Worm (Caenorhabditis elegans) whole organism, young adult: Measurements from ENCODE around the gene F19F10.1.

Experiments used
- B0019.2 ChIP-seq: fragments of 200-800 bp; sonication (Bioruptor generic); conservative IDR thresholded peaks from 2 replicates; pipeline ENCODE4 v1.3.6; 2022; ENCODE audit warnings: missing genetic modification reagents, missing genetic modification characterization, missing compliant biosample characterization
- F55B11.4 ChIP-seq: sonication (generic microtip); optimal IDR thresholded peaks from 2 replicates; lab custom pipeline; 2016; ENCODE audit warnings: missing compliant biosample characterization, missing genetic modification characterization, borderline replicate concordance; ENCODE audit not compliant: insufficient read depth
- F57A8.1 ChIP-seq: fragments of 200-800 bp; sonication (Bioruptor generic); optimal IDR thresholded peaks from 2 replicates; lab custom pipeline; 2018; ENCODE audit warnings: mild to moderate bottlenecking, missing genetic modification characterization, moderate library complexity, missing compliant biosample characterization
- F57C9.4 ChIP-seq: sonication (generic microtip); optimal IDR thresholded peaks from 2 replicates; lab custom pipeline; 2017; ENCODE audit warnings: mild to moderate bottlenecking, missing genetic modification characterization, missing compliant biosample characterization
- K12H6.12 ChIP-seq: fragments of 200-800 bp; sonication (Bioruptor generic); optimal IDR thresholded peaks from 2 replicates; lab custom pipeline; 2018; ENCODE audit warnings: mild to moderate bottlenecking, missing genetic modification characterization, missing compliant biosample characterization
- Y67H2A.10 ChIP-seq: fragments of 200-800 bp; sonication (Bioruptor generic); conservative IDR thresholded peaks from 2 replicates; pipeline ENCODE4 v1.3.6; 2022; ENCODE audit warnings: missing genetic modification reagents, missing genetic modification characterization, missing compliant biosample characterization
- Y95B8A.8 ChIP-seq: fragments of 200-800 bp; sonication (Bioruptor generic); IDR thresholded peaks from 2 replicates; pipeline ENCODE4 v1.3.6; 2022; ENCODE audit warnings: missing genetic modification reagents, missing genetic modification characterization, missing compliant biosample characterization
- akir-1 ChIP-seq: fragments of 200-800 bp; sonication (Bioruptor generic); optimal IDR thresholded peaks from 2 replicates; lab custom pipeline; 2018; ENCODE audit warnings: mild to moderate bottlenecking, missing genetic modification characterization, moderate library complexity, missing compliant biosample characterization
- attf-3 ChIP-seq: fragments of 200-800 bp; sonication (Bioruptor generic); conservative IDR thresholded peaks from 2 replicates; pipeline ENCODE4 v1.3.6; 2022; ENCODE audit warnings: missing genetic modification reagents, missing genetic modification characterization, missing compliant biosample characterization
- attf-5 ChIP-seq: fragments of 200-800 bp; sonication (Bioruptor generic); optimal IDR thresholded peaks from 2 replicates; lab custom pipeline; 2018; ENCODE audit warnings: mild to moderate bottlenecking, missing genetic modification characterization, missing compliant biosample characterization
- ccch-3 ChIP-seq: fragments of 200-800 bp; sonication (Bioruptor generic); optimal IDR thresholded peaks from 2 replicates; lab custom pipeline; 2018; ENCODE audit warnings: mild to moderate bottlenecking, missing genetic modification characterization, missing compliant biosample characterization
- ceh-40 ChIP-seq: fragments of 200-800 bp; sonication (Bioruptor generic); IDR thresholded peaks from 2 replicates; pipeline ENCODE4 v1.3.6; 2022; ENCODE audit warnings: missing genetic modification characterization, missing compliant biosample characterization
- ceh-58 ChIP-seq: fragments of 200-800 bp; sonication (Bioruptor generic); IDR thresholded peaks from 2 replicates; pipeline ENCODE4 v1.3.6; 2022; ENCODE audit warnings: missing genetic modification characterization, missing compliant biosample characterization
- efl-1 ChIP-seq: fragments of 150-350 bp; optimal IDR thresholded peaks from 2 replicates; lab custom pipeline; 2014; ENCODE audit warnings: missing biosample characterization, missing genetic modification reagents, missing genetic modification characterization
- ekl-4 ChIP-seq: fragments of 200-800 bp; sonication (Bioruptor generic); IDR thresholded peaks from 2 replicates; pipeline ENCODE4 v1.3.6; 2022; ENCODE audit warnings: missing genetic modification reagents, missing genetic modification characterization, missing compliant biosample characterization
- ets-4 ChIP-seq: fragments of 200-800 bp; sonication (Bioruptor generic); optimal IDR thresholded peaks from 2 replicates; lab custom pipeline; 2018; ENCODE audit warnings: mild to moderate bottlenecking, missing genetic modification characterization, missing compliant biosample characterization
- fkh-3 ChIP-seq: sonication (generic microtip); optimal IDR thresholded peaks from 2 replicates; lab custom pipeline; 2016; ENCODE audit warnings: mild to moderate bottlenecking, missing genetic modification characterization, missing compliant biosample characterization
- gei-17 ChIP-seq: fragments of 200-800 bp; sonication (Bioruptor generic); optimal IDR thresholded peaks from 2 replicates; lab custom pipeline; 2018; ENCODE audit warnings: mild to moderate bottlenecking, missing genetic modification characterization, missing compliant biosample characterization
- hmg-20 ChIP-seq: fragments of 200-800 bp; sonication (Bioruptor generic); IDR thresholded peaks from 2 replicates; pipeline ENCODE4 v1.3.6; 2022; ENCODE audit warnings: missing genetic modification reagents, missing genetic modification characterization, missing compliant biosample characterization
- let-526 ChIP-seq: fragments of 200-800 bp; sonication (Bioruptor generic); IDR thresholded peaks from 2 replicates; pipeline ENCODE4 v1.3.6; 2022; ENCODE audit warnings: missing genetic modification reagents, missing genetic modification characterization, missing compliant biosample characterization
- lir-1 ChIP-seq: fragments of 200-800 bp; sonication (Bioruptor generic); conservative IDR thresholded peaks from 2 replicates; pipeline ENCODE4 v1.3.6; 2022; ENCODE audit warnings: missing genetic modification reagents, missing genetic modification characterization, missing compliant biosample characterization
- lsl-1 ChIP-seq: fragments of 200-800 bp; sonication (Bioruptor generic); optimal IDR thresholded peaks from 2 replicates; lab custom pipeline; 2018; ENCODE audit warnings: mild to moderate bottlenecking, missing genetic modification characterization, moderate library complexity, missing compliant biosample characterization
- madf-6 ChIP-seq: fragments of 200-800 bp; sonication (Bioruptor generic); IDR thresholded peaks from 2 replicates; pipeline ENCODE4 v1.3.6; 2022; ENCODE audit warnings: missing genetic modification reagents, missing genetic modification characterization, missing compliant biosample characterization
- madf-8 ChIP-seq: fragments of 200-800 bp; sonication (Bioruptor generic); conservative IDR thresholded peaks from 2 replicates; pipeline ENCODE4 v1.3.6; 2022; ENCODE audit warnings: missing genetic modification reagents, missing genetic modification characterization, missing compliant biosample characterization
- nhr-179 ChIP-seq: sonication (generic microtip); optimal IDR thresholded peaks from 2 replicates; lab custom pipeline; 2016; ENCODE audit warnings: mild to moderate bottlenecking, missing genetic modification characterization, missing compliant biosample characterization
- rcor-1 ChIP-seq: fragments of 200-800 bp; sonication (Bioruptor generic); IDR thresholded peaks from 2 replicates; pipeline ENCODE4 v1.3.6; 2022; ENCODE audit warnings: missing genetic modification reagents, missing genetic modification characterization, missing compliant biosample characterization
- repo-1 ChIP-seq: sonication (generic microtip); optimal IDR thresholded peaks from 2 replicates; lab custom pipeline; 2017; ENCODE audit warnings: mild to moderate bottlenecking, missing genetic modification characterization, missing compliant biosample characterization
- sdz-38 ChIP-seq: sonication (generic microtip); optimal IDR thresholded peaks from 2 replicates; lab custom pipeline; 2016; ENCODE audit warnings: missing genotype, missing genetic modification characterization, missing compliant biosample characterization
- somi-1 ChIP-seq: fragments of 200-800 bp; sonication (Bioruptor generic); optimal IDR thresholded peaks from 2 replicates; lab custom pipeline; 2018; ENCODE audit warnings: mild to moderate bottlenecking, missing genetic modification characterization, missing compliant biosample characterization
- sptf-2 ChIP-seq: fragments of 200-800 bp; sonication (Bioruptor generic); optimal IDR thresholded peaks from 2 replicates; lab custom pipeline; 2018; ENCODE audit warnings: mild to moderate bottlenecking, missing genetic modification characterization, missing compliant biosample characterization
- tlf-1 ChIP-seq: fragments of 200-800 bp; sonication (Bioruptor generic); optimal IDR thresholded peaks from 2 replicates; lab custom pipeline; 2018; ENCODE audit warnings: mild to moderate bottlenecking, missing genetic modification characterization, missing compliant biosample characterization
- unc-62 ChIP-seq: fragments of 150-350 bp; optimal IDR thresholded peaks from 2 replicates; lab custom pipeline; 2014; ENCODE audit warnings: missing biosample characterization, missing genetic modification reagents, missing genetic modification characterization
- ztf-18 ChIP-seq: sonication (generic microtip); optimal IDR thresholded peaks from 2 replicates; lab custom pipeline; 2016; ENCODE audit warnings: missing genotype, mild to moderate bottlenecking, missing genetic modification characterization, missing compliant biosample characterization
- ztf-25 ChIP-seq: fragments of 200-800 bp; sonication (Bioruptor generic); IDR thresholded peaks from 2 replicates; pipeline ENCODE4 v1.3.6; 2022; ENCODE audit warnings: missing genetic modification reagents, missing genetic modification characterization, missing compliant biosample characterization
- ztf-28 ChIP-seq: fragments of 200-800 bp; sonication (Bioruptor generic); IDR thresholded peaks from 2 replicates; pipeline ENCODE4 v1.3.6; 2022; ENCODE audit warnings: missing genetic modification reagents, missing genetic modification characterization, missing compliant biosample characterization
- ztf-6 ChIP-seq: fragments of 200-800 bp; sonication (Bioruptor generic); IDR thresholded peaks from 2 replicates; pipeline ENCODE4 v1.3.6; 2022; ENCODE audit warnings: missing genetic modification reagents, missing genetic modification characterization, missing compliant biosample characterization

Gene F19F10.1

DNA sequence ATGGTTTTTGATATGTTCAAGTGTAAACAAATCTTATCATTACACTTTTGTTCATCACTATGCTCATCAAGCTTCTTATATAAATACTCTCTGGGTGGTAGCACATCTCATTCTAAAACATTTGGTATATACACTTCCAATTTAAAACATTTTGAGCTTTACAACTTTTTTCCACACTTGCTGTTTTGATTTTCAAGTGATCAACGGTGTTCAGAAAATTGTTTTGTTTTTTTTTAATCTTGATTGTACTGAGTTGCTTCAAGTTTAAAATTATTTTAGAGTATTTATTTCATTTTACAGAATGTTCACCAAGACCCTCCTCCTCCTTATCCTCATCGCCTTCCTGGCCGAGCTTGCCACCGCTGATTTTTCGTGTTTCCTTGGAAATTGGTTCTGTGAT, 34.2 kb upstream of the F19F10.1 start, which contains the start of gene C54F6.5:
C54F6.5 (plus strand) TSS at position 301 of the 400 bp plus-strand sequence.
- no peak for TF ChIP-seq Y95B8A.8
- no peak for TF ChIP-seq sdz-38 (tag; lab: Kevin White, UChicago)
- TF ChIP-seq ztf-6 (GFP tag; lab: Robert Waterston, UW), result no peak
- TF ChIP-seq sptf-2, result no peak
- no peak for TF ChIP-seq let-526
- TF ChIP-seq ceh-40 (GFP tag; lab: Robert Waterston, UW), result no peak
- no peak for TF ChIP-seq gei-17 (GFP tag; lab: Kevin White, UChicago)
- TF ChIP-seq rcor-1, result no peak
- no peak for TF ChIP-seq fkh-3
- no peak for TF ChIP-seq ztf-25 (GFP tag; lab: Robert Waterston, UW)
- no peak for TF ChIP-seq hmg-20 (GFP tag; lab: Robert Waterston, UW)
- TF ChIP-seq repo-1 (tag; lab: Kevin White, UChicago), result no peak
- TF ChIP-seq efl-1, result no peak
- TF ChIP-seq somi-1 (GFP tag; lab: Kevin White, UChicago), result no peak
- TF ChIP-seq unc-62 (GFP tag; lab: Kevin White, UChicago), result no peak
- TF ChIP-seq madf-6 (GFP tag; lab: Robert Waterston, UW), result no peak
- no peak for TF ChIP-seq ztf-28 (GFP tag; lab: Robert Waterston, UW)

DNA sequence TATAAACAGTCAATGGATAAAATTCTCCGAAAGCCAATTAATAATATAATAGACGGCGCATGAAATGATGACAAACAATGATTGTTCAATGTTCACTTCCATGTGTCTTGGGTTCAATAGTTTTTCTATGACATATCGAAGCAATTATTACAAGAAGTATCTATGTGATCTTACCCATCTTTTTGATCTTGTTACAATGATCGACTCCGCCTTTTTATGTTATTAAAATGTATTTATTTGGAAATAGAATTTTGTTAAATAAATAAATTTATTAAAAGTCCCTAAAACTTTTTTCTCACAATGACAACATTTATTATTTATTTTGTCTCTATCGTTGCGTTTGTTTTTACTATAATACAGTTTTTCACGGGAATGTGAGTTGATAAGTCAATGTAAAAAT, 33.2 kb upstream of the F19F10.1 start, which contains the start of gene swt-2:
swt-2 (plus strand) TSS at position 301 of the 400 bp plus-strand sequence.
- TF ChIP-seq akir-1 (GFP tag; lab: Kevin White, UChicago) (no peak), lsl-1 (GFP tag; lab: Kevin White, UChicago) (no peak), ceh-58 (no peak), rcor-1 (no peak), ceh-40 (GFP tag; lab: Robert Waterston, UW) (no peak), attf-3 (GFP tag; lab: Robert Waterston, UW) (no peak), attf-5 (no peak), ekl-4 (no peak), F57A8.1 (no peak), B0019.2 (GFP tag; lab: Robert Waterston, UW) (no peak)
- TF ChIP-seq, all 124 proteins: peak for 0

DNA sequence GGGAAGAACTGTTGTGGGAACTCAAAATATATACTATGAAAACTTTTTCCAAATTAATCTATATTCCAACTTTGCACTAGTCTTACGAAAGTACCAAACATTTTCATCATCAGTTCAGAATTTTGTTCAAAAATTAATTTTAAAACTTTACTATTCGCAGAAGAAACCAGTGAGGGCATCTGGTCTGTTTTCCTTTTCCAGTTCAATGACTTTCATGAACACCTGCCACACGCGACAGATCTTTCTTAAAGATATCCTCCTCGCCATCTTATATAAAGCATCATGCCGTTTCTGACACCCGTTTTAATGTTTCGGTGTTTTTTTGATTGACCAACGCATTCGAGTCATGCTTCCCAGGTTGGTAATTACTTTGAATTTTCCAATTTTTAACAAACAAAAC, 30.1 kb upstream of the F19F10.1 start, which contains the start of gene C54F6.3:
C54F6.3 (plus strand) TSS at position 301 of the 400 bp plus-strand sequence.
- TF ChIP-seq Y67H2A.10 (GFP tag; lab: Robert Waterston, UW), result no peak
- no peak for TF ChIP-seq nhr-179
- TF ChIP-seq ztf-18 (tag; lab: Kevin White, UChicago), result no peak
- TF ChIP-seq ccch-3, result no peak
- TF ChIP-seq K12H6.12, result no peak

DNA sequence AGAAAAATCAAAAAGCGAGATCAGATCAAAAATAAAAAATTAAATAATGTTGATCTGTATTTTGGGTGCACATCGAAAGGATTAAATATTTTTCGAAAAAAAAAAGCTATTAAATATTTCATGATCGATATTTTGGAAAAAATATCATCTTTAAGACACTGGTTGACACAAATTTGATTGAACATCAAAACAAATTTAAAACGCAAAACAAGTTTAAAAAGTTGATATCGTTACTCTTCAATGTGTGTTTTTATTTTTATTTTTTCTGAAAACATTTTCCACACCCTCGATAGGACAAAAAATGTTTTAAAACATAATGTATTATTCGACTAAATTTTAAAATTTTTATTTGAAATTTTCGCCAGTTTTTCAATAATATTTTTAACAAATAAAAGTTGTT, 25.0 kb upstream of the F19F10.1 start, which contains the start of gene C54F6.12:
C54F6.12 (minus strand) TSS at position 101 of the 400 bp plus-strand sequence.
- TF ChIP-seq F57C9.4 (tag; lab: Kevin White, UChicago) (no peak), F55B11.4 (no peak), efl-1 (no peak), B0019.2 (GFP tag; lab: Robert Waterston, UW) (no peak), ets-4 (GFP tag; lab: Kevin White, UChicago) (no peak), madf-8 (GFP tag; lab: Robert Waterston, UW) (no peak), tlf-1 (GFP tag; lab: Kevin White, UChicago) (no peak), lir-1 (GFP tag; lab: Robert Waterston, UW) (no peak)
